Fruit fly (Drosophila melanogaster): ENCODE data around the gene CG14182.

dm6 chr3L:19991120-19991519, 11.5 kb upstream of the CG14182 start, which contains the start of gene fln:
- no peak for TF ChIP-seq CTCF (optimal IDR thresholded peaks at IDR 0.05)
- no peak for TF ChIP-seq CG8478 (optimal IDR thresholded peaks at IDR 0.05)
